Worm (Caenorhabditis elegans) whole organism, L4 larva: ENCODE results near the gene Y66C5A.2.

Source experiments
- F49E8.2 ChIP-seq: sonication (generic microtip); optimal IDR thresholded peaks from 2 replicates; lab custom pipeline; 2016; ENCODE audit warnings: missing compliant biosample characterization, mild to moderate bottlenecking, missing genetic modification characterization, borderline replicate concordance
- R02D3.7 ChIP-seq: fragments of 150-350 bp; sonication (generic microtip); optimal IDR thresholded peaks from 3 replicates; lab custom pipeline; 2014; ENCODE audit warnings: missing biosample characterization, missing genetic modification characterization
- T26A8.4 ChIP-seq: fragments of 200-800 bp; sonication (Bioruptor generic); IDR thresholded peaks from 2 replicates; pipeline ENCODE4 v1.3.6; 2022; ENCODE audit warnings: missing genetic modification characterization, missing compliant biosample characterization
- Y105C5A.15 ChIP-seq: fragments of 200-800 bp; sonication (Bioruptor generic); IDR thresholded peaks from 2 replicates; pipeline ENCODE4 v1.3.6; 2022; ENCODE audit warnings: missing genetic modification characterization, missing compliant biosample characterization
- Y5F2A.4 ChIP-seq: fragments of 200-800 bp; sonication (Bioruptor generic); optimal IDR thresholded peaks from 2 replicates; lab custom pipeline; 2018; ENCODE audit warnings: mild to moderate bottlenecking, missing genetic modification characterization, missing compliant biosample characterization
- ZK337.2 ChIP-seq: fragments of 200-800 bp; sonication (Bioruptor generic); IDR thresholded peaks from 2 replicates; pipeline ENCODE4 v1.3.6; 2022; ENCODE audit warnings: missing genetic modification reagents, missing genetic modification characterization, missing compliant biosample characterization
- aha-1 ChIP-seq: fragments of 150-350 bp; peaks from one replicate; lab custom pipeline; 2014; ENCODE audit warnings: missing biosample characterization, missing genetic modification characterization
- aly-2 ChIP-seq: sonication (generic microtip); optimal IDR thresholded peaks from 2 replicates; lab custom pipeline; 2018; ENCODE audit warnings: missing biosample characterization, missing genetic modification characterization
- arid-1 ChIP-seq: fragments of 200-800 bp; sonication (Bioruptor generic); conservative IDR thresholded peaks from 2 replicates; pipeline ENCODE4 v1.3.6; 2022; ENCODE audit warnings: missing genetic modification reagents, missing genetic modification characterization, missing compliant biosample characterization
- attf-4 ChIP-seq: sonication (generic microtip); optimal IDR thresholded peaks from 3 replicates; lab custom pipeline; 2017; ENCODE audit warnings: missing biosample characterization, missing genetic modification characterization
- ceh-32 ChIP-seq: sonication (generic microtip); optimal IDR thresholded peaks from 2 replicates; lab custom pipeline; 2016; ENCODE audit warnings: mild to moderate bottlenecking, missing genetic modification characterization, missing compliant biosample characterization; ENCODE audit not compliant: poor library complexity
- ceh-44 ChIP-seq: fragments of 200-800 bp; sonication (Bioruptor generic); IDR thresholded peaks from 2 replicates; pipeline ENCODE4 v1.3.6; 2022; ENCODE audit warnings: missing genetic modification reagents, missing genetic modification characterization, missing compliant biosample characterization
- ceh-82 ChIP-seq: sonication (generic microtip); optimal IDR thresholded peaks from 2 replicates; lab custom pipeline; 2017; ENCODE audit warnings: missing biosample characterization, missing genetic modification characterization
- ces-1 ChIP-seq: fragments of 150-350 bp; sonication (generic microtip); optimal IDR thresholded peaks from 4 replicates; lab custom pipeline; 2014; ENCODE audit warnings: missing biosample characterization, missing genetic modification reagents, missing genetic modification characterization
- cey-2 ChIP-seq: sonication (generic microtip); optimal IDR thresholded peaks from 3 replicates; lab custom pipeline; 2017; ENCODE audit warnings: missing genetic modification characterization, mild to moderate bottlenecking, missing compliant biosample characterization, antibody characterized with exemption, borderline replicate concordance; ENCODE audit not compliant: insufficient read depth
- ctbp-1 ChIP-seq: fragments of 200-800 bp; sonication (Bioruptor generic); IDR thresholded peaks from 2 replicates; pipeline ENCODE4 v1.3.6; 2022; ENCODE audit warnings: missing genetic modification reagents, missing genetic modification characterization, missing compliant biosample characterization
- daf-12 ChIP-seq: fragments of 150-350 bp; optimal IDR thresholded peaks from 2 replicates; lab custom pipeline; 2014; ENCODE audit warnings: missing biosample characterization, missing genetic modification reagents, missing genetic modification characterization
- daf-16 ChIP-seq, 3 experiments: sonication (generic microtip); optimal IDR thresholded peaks; 2 replicates each; lab custom pipeline; 2016 to 2017; ENCODE audit warnings: missing genetic modification characterization in 3 of 3, missing genetic modification reagents in 3 of 3, mild to moderate bottlenecking in 2 of 3, missing compliant biosample characterization in 2 of 3, missing biosample characterization in 1 of 3, moderate library complexity in 1 of 3
- daf-19 ChIP-seq: fragments of 200-800 bp; sonication (Bioruptor generic); conservative IDR thresholded peaks from 2 replicates; pipeline ENCODE4 v1.3.6; 2022; ENCODE audit warnings: missing genetic modification characterization, missing compliant biosample characterization
- daf-8 ChIP-seq: fragments of 200-800 bp; sonication (Bioruptor generic); IDR thresholded peaks from 2 replicates; pipeline ENCODE4 v1.3.6; 2022; ENCODE audit warnings: missing genetic modification characterization, missing compliant biosample characterization
- dmd-8 ChIP-seq: fragments of 200-800 bp; sonication (Bioruptor generic); IDR thresholded peaks from 2 replicates; pipeline ENCODE4 v1.3.6; 2022; ENCODE audit warnings: missing genetic modification characterization, missing compliant biosample characterization
- dve-1 ChIP-seq: sonication (generic microtip); optimal IDR thresholded peaks from 2 replicates; lab custom pipeline; 2017; ENCODE audit warnings: antibody characterized with exemption, mild to moderate bottlenecking, missing genetic modification characterization, missing compliant biosample characterization; ENCODE audit not compliant: insufficient read depth
- egl-27 ChIP-seq: sonication (generic microtip); optimal IDR thresholded peaks from 3 replicates; lab custom pipeline; 2017; ENCODE audit warnings: missing biosample characterization, missing genetic modification reagents, missing genetic modification characterization
- fkh-10 ChIP-seq: fragments of 150-350 bp; optimal IDR thresholded peaks from 2 replicates; lab custom pipeline; 2014; ENCODE audit warnings: missing biosample characterization, missing genetic modification reagents, missing genetic modification characterization
- hif-1 ChIP-seq, 2 experiments: sonication (generic microtip); optimal IDR thresholded peaks; 2 replicates each; lab custom pipeline; 2016 to 2017; ENCODE audit warnings: missing compliant biosample characterization in 2 of 2, missing genetic modification characterization in 2 of 2, missing genetic modification reagents in 2 of 2, missing genotype in 2 of 2, mild to moderate bottlenecking in 1 of 2
- hlh-11 ChIP-seq: fragments of 200-800 bp; sonication (Bioruptor generic); optimal IDR thresholded peaks from 2 replicates; lab custom pipeline; 2018; ENCODE audit warnings: mild to moderate bottlenecking, missing genetic modification characterization, missing compliant biosample characterization
- hlh-30 ChIP-seq: sonication (generic microtip); optimal IDR thresholded peaks from 2 replicates; lab custom pipeline; 2017; ENCODE audit warnings: antibody characterized with exemption, mild to moderate bottlenecking, missing genetic modification characterization, missing compliant biosample characterization; ENCODE audit not compliant: insufficient read depth
- jun-1 ChIP-seq: fragments of 150-350 bp; optimal IDR thresholded peaks from 2 replicates; lab custom pipeline; 2014; ENCODE audit warnings: missing biosample characterization, missing genetic modification reagents, missing genetic modification characterization
- lin-1 ChIP-seq: fragments of 200-800 bp; sonication (Bioruptor generic); IDR thresholded peaks from 2 replicates; pipeline ENCODE4 v1.3.6; 2022; ENCODE audit warnings: missing genetic modification reagents, missing genetic modification characterization, missing compliant biosample characterization
- lin-15B ChIP-seq: fragments of 150-350 bp; sonication (generic microtip); optimal IDR thresholded peaks from 3 replicates; lab custom pipeline; 2014; ENCODE audit warnings: missing biosample characterization, missing genetic modification characterization
- lin-39 ChIP-seq: fragments of 150-350 bp; optimal IDR thresholded peaks from 2 replicates; lab custom pipeline; 2014; ENCODE audit warnings: missing biosample characterization, missing genetic modification reagents, missing genetic modification characterization
- lsy-2 ChIP-seq, 2 experiments: fragments of 150-350 bp in 1 of 2; sonication (generic microtip) in 1 of 2; optimal IDR thresholded peaks; 2 replicates each; lab custom pipeline; 2014 to 2017; ENCODE audit warnings: missing biosample characterization in 2 of 2, missing genetic modification characterization in 2 of 2
- mdl-1 ChIP-seq, 2 experiments: fragments of 150-350 bp in 1 of 2; sonication (generic microtip) in 1 of 2; optimal IDR thresholded peaks; 2 replicates each; lab custom pipeline; 2014 to 2017; ENCODE audit warnings: missing biosample characterization in 2 of 2, missing genetic modification characterization in 2 of 2
- mxl-3 ChIP-seq: fragments of 200-800 bp; sonication (Bioruptor generic); optimal IDR thresholded peaks from 2 replicates; lab custom pipeline; 2018; ENCODE audit warnings: mild to moderate bottlenecking, missing genetic modification characterization, missing compliant biosample characterization
- nhr-10 ChIP-seq: fragments of 150-350 bp; optimal IDR thresholded peaks from 2 replicates; lab custom pipeline; 2014; ENCODE audit warnings: missing biosample characterization, missing genetic modification characterization
- nhr-102 ChIP-seq: sonication (generic microtip); optimal IDR thresholded peaks from 2 replicates; lab custom pipeline; 2016; ENCODE audit warnings: mild to moderate bottlenecking, missing genetic modification characterization, moderate library complexity, missing compliant biosample characterization
- nhr-11 ChIP-seq: fragments of 150-350 bp; optimal IDR thresholded peaks from 2 replicates; lab custom pipeline; 2014; ENCODE audit warnings: missing biosample characterization, missing genetic modification characterization
- nhr-111 ChIP-seq: fragments of 200-800 bp; sonication (Bioruptor generic); optimal IDR thresholded peaks from 2 replicates; lab custom pipeline; 2018; ENCODE audit warnings: mild to moderate bottlenecking, missing genetic modification characterization, missing compliant biosample characterization
- nhr-76 ChIP-seq: fragments of 150-350 bp; optimal IDR thresholded peaks from 2 replicates; lab custom pipeline; 2014; ENCODE audit warnings: missing biosample characterization, missing genetic modification characterization
- nhr-77 ChIP-seq: fragments of 150-350 bp; optimal IDR thresholded peaks from 2 replicates; lab custom pipeline; 2014; ENCODE audit warnings: missing biosample characterization, missing genetic modification characterization
- pha-4 ChIP-seq, 2 experiments: fragments of 150-350 bp in 1 of 2; fragments of 200-800 bp in 1 of 2; sonication (Bioruptor generic) in 1 of 2; IDR thresholded peaks in 1 of 2; optimal IDR thresholded peaks in 1 of 2; 2 replicates each; pipeline versions ENCODE4 v1.3.6 to Lab custom; 2014 to 2022; ENCODE audit warnings: missing genetic modification characterization in 2 of 2, missing genetic modification reagents in 2 of 2, missing biosample characterization in 1 of 2, missing compliant biosample characterization in 1 of 2
- sdz-12 ChIP-seq: fragments of 200-800 bp; sonication (Bioruptor generic); optimal IDR thresholded peaks from 2 replicates; lab custom pipeline; 2018; ENCODE audit warnings: mild to moderate bottlenecking, missing genetic modification characterization, missing compliant biosample characterization
- set-16 ChIP-seq: fragments of 200-800 bp; sonication (Bioruptor generic); IDR thresholded peaks from 2 replicates; pipeline ENCODE4 v1.3.6; 2022; ENCODE audit warnings: missing genetic modification reagents, missing genetic modification characterization, missing compliant biosample characterization
- skn-1 ChIP-seq: fragments of 150-350 bp; optimal IDR thresholded peaks from 2 replicates; lab custom pipeline; 2014; ENCODE audit warnings: missing biosample characterization, missing genetic modification characterization
- spr-1 ChIP-seq: sonication (generic microtip); optimal IDR thresholded peaks from 2 replicates; lab custom pipeline; 2016; ENCODE audit warnings: mild to moderate bottlenecking, missing genetic modification characterization, missing compliant biosample characterization
- unc-130 ChIP-seq: sonication (generic microtip); optimal IDR thresholded peaks from 2 replicates; lab custom pipeline; 2016; ENCODE audit warnings: missing genetic modification reagents, missing genetic modification characterization, missing compliant biosample characterization
- zfp-2 ChIP-seq: sonication (generic microtip); optimal IDR thresholded peaks from 2 replicates; lab custom pipeline; 2016; ENCODE audit warnings: mild to moderate bottlenecking, missing genetic modification characterization, missing compliant biosample characterization
- zfp-3 ChIP-seq: fragments of 200-800 bp; sonication (Bioruptor generic); conservative IDR thresholded peaks from 2 replicates; pipeline ENCODE4 v1.3.6; 2022; ENCODE audit warnings: missing genetic modification reagents, missing genetic modification characterization, missing compliant biosample characterization

Y66C5A.2 gene

DNA sequence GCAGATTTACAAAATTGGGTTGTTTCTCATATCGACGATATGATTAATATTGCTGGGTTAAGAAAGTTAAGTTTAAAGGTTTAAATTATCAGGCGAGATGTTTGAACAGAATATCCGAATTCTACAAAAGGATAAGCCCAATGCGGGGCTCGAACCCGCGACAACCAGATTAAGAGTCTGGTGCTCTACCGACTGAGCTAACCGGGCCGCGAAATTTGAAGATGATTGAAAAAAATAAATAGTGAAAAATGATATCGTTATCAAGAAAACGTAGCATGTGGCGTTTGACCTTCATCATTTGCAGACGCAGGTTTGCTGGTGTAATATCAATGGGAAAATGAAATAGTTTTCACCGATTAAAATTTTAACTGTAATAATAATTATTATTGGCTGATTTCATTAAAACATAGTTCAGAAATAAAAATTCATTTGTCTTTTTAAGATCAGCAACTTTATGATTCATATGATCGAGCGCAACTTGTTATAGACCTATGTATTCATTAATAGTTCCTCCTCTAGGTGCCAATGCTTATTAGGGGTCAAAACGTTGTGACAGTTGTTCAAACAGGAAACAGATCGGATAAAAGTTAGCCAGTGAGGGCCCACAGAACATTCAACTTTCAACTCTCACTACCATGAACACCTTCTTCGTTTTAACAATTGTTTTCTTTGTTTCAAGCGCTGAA is 18.4 kb downstream of the Y66C5A.2 start, which contains the start of gene M163.11 (continued):
- TF ChIP-seq hif-1 (tag; optimal IDR thresholded peaks at IDR 0.05; lab: Kevin White, UChicago) (no peak), T26A8.4 (GFP tag; lab: Robert Waterston, UW) (peak; percentile 22; the same call in 1 of the 2 replicates), zfp-2 (tag; lab: Kevin White, UChicago) (no peak), daf-8 (GFP tag; lab: Robert Waterston, UW) (no peak), ces-1 (no peak), nhr-77 (tag; lab: Kevin White, UChicago) (no peak), F49E8.2 (tag; lab: Kevin White, UChicago) (peak; percentile 38), nhr-102 (tag; lab: Kevin White, UChicago) (no peak), Y105C5A.15 (peak; percentile 83), hlh-30 (tag; lab: Kevin White, UChicago) (peak; percentile 63), cey-2 (tag; lab: Kevin White, UChicago) (no peak), jun-1 (no peak), skn-1 (tag; lab: Kevin White, UChicago) (no peak), nhr-11 (tag; lab: Kevin White, UChicago) (no peak), Y5F2A.4 (GFP tag; lab: Kevin White, UChicago) (peak; percentile 16), lin-15B (no peak), arid-1 (peak; percentile 72; the same call in 1 of the 2 replicates), unc-130 (GFP tag; lab: Kevin White, UChicago) (no peak), aly-2 (tag; lab: Kevin White, UChicago) (no peak), daf-16 (GFP tag; optimal IDR thresholded peaks at IDR 0.05; lab: Kevin White, UChicago) (peak in 1 of 2 experiments; percentile 72), daf-16 (tag; optimal IDR thresholded peaks at IDR 0.05; lab: Kevin White, UChicago) (peak; percentile 54), lin-39 (no peak), R02D3.7 (tag; lab: Kevin White, UChicago) (no peak), ceh-44 (GFP tag; lab: Robert Waterston, UW) (peak; percentile 26; the same call in 1 of the 2 replicates), nhr-10 (peak; percentile 19), ceh-32 (tag; lab: Kevin White, UChicago) (no peak), egl-27 (tag; lab: Kevin White, UChicago) (no peak), dmd-8 (GFP tag; lab: Robert Waterston, UW) (peak; percentile 80), daf-12 (tag; lab: Kevin White, UChicago) (no peak), attf-4 (tag; lab: Kevin White, UChicago) (no peak), pha-4 (GFP tag; IDR thresholded peaks at IDR 0.05; lab: Robert Waterston, UW) (peak; percentile 82), pha-4 (tag; optimal IDR thresholded peaks at IDR 0.05; lab: Kevin White, UChicago) (no peak), lsy-2 (tag; optimal IDR thresholded peaks at IDR 0.05; lab: Kevin White, UChicago) (no peak), ctbp-1 (GFP tag; lab: Robert Waterston, UW) (peak; percentile 64), ZK337.2 (GFP tag; lab: Robert Waterston, UW) (peak; percentile 75; the same call in 1 of the 2 replicates), nhr-111 (GFP tag; lab: Kevin White, UChicago) (no peak), dve-1 (tag; lab: Kevin White, UChicago) (peak; percentile 39), fkh-10 (GFP tag; lab: Kevin White, UChicago) (no peak), mxl-3 (GFP tag; lab: Kevin White, UChicago) (peak; percentile 24), nhr-76 (tag; lab: Kevin White, UChicago) (no peak), spr-1 (tag; lab: Kevin White, UChicago) (no peak), set-16 (no peak), hlh-11 (tag; lab: Kevin White, UChicago) (peak; percentile 25), sdz-12 (peak; percentile 19), lin-1 (GFP tag; lab: Robert Waterston, UW) (peak; percentile 72; the same call in 1 of the 2 replicates), daf-19 (0 out of 2 replicates have a peak, but pooled peaks have one; percentile 21), mdl-1 (tag; optimal IDR thresholded peaks at IDR 0.05; lab: Kevin White, UChicago) (no peak), ceh-82 (tag; lab: Kevin White, UChicago) (no peak), aha-1 (tag; lab: Kevin White, UChicago) (peak; percentile 12), zfp-3 (peak; percentile 77; the same call in 1 of the 2 replicates)
